Worm (Caenorhabditis elegans): Measurements from ENCODE around the gene npp-21.

Gene npp-21

DNA sequence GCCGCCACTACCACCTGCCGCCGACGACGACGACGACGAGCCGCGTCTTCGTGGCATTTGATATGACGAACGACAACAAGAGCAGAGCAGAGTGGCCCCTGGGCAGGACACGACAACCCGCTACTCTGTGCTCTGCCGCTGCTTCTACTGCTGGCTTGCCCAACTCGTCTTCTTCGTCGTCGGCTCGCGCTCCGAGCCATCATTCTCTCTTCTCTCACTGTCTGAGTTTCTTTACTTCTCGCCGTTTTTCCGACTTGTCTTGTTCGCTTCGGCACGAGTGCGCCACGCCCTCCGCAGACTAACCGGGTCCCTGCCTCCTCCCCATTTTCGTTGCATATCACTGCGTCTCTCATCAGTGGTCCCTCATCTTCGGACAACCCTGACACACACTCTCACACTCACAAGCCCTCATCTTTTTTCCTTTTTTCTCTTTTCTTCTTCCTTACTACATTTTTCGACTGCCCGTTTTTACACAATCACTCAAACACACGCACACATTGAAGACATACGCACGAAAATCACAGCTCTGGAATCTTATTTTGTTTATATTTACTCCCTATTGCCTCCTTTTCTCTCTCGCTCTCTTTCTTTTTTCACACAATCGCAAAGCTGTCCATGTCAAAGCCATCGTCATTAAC, 42.7 kb downstream of the npp-21 start (continued):
- TF ChIP-seq snpc-1.2 (GFP tag; IDR thresholded peaks at IDR 0.05) (no peak), vab-7 (GFP tag; IDR thresholded peaks at IDR 0.05) (peak; percentile 31; the same call in 1 of the 2 replicates), nhr-77 (tag; optimal IDR thresholded peaks at IDR 0.05) (no peak), lin-13 (GFP tag; optimal IDR thresholded peaks at IDR 0.05) (no peak), unc-130 (GFP tag; optimal IDR thresholded peaks at IDR 0.05) (no peak), mxl-2 (GFP tag; conservative IDR thresholded peaks at IDR 0.05) (no peak), hlh-30 (tag; optimal IDR thresholded peaks at IDR 0.05; ENCODE audit: insufficient read depth) (peak; percentile 78), pha-4 (GFP tag; IDR thresholded peaks at IDR 0.05) (no peak), pha-4 (tag; optimal IDR thresholded peaks at IDR 0.05) (no peak), ZK546.5 (tag; optimal IDR thresholded peaks at IDR 0.05) (no peak), gei-8 (GFP tag; optimal IDR thresholded peaks at IDR 0.05) (no peak), mxl-3 (GFP tag; optimal IDR thresholded peaks at IDR 0.05) (peak; percentile 28), F37D6.2 (tag; optimal IDR thresholded peaks at IDR 0.05) (peak; percentile 51), aha-1 (tag) (peak; percentile 85), egl-43 (GFP tag; IDR thresholded peaks at IDR 0.05) (peak; percentile 79), F49E8.2 (tag; optimal IDR thresholded peaks at IDR 0.05; ENCODE audit: borderline replicate concordance) (no peak), ztf-11 (tag; optimal IDR thresholded peaks at IDR 0.05) (no peak), nhr-42 (GFP tag; IDR thresholded peaks at IDR 0.05) (no peak)

DNA sequence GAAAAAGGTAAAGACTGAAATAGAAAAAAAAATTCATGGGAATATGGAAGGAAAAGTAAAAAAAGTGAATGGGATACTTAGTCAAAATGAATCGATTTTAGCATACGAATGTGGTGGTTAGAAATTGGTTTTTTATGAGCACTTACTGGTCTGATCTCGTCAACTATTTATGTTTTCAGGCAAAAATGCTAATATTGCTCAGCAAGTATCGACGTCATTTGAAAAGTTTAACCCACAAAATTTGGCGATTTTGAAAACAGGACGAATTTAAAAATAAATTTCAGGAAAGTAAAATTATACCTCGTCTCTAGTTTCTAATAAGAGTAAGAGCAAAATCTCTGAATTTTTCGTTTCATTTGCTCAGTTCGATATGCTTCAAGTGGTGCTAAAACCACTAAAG, 43.8 kb downstream of the npp-21 start:
- peak; percentile 60 for TF ChIP-seq aha-1 (tag)
- TF ChIP-seq pha-4 (GFP tag; IDR thresholded peaks at IDR 0.05), result no peak
- TF ChIP-seq pha-4 (tag; optimal IDR thresholded peaks at IDR 0.05), result no peak

DNA sequence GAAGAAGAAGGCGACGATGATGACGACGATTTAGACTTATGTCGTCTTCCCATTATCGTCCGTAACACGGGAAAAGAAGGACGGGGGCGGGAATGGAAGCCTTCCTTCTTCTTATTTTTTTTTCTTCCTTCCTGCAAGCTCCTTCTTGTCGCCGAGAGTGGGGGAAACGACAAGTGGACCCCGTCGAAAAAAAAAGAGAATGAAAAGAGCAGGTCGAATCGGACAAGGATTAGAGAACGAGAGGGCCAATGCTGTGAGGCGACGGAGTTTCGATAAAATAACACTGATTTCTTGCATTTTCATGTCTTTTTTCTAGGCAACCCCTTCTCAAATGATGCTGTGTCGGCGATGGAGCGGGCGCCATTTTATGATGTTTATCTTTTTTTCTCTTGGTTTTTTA, 51.7 kb downstream of the npp-21 start, which contains the start of gene pde-4:
Gene pde-4, minus strand, starts transcription at position 76 of the 400 bp plus-strand sequence.
- TF ChIP-seq snpc-1.2 (GFP tag; IDR thresholded peaks at IDR 0.05) (no peak), hmg-1.1 (GFP tag; IDR thresholded peaks at IDR 0.05) (0 out of 2 replicates have a peak, but pooled peaks have one; percentile 16), lim-7 (GFP tag; IDR thresholded peaks at IDR 0.05) (no peak), F44E2.7 (GFP tag; IDR thresholded peaks at IDR 0.05) (no peak), unc-62 (GFP tag; optimal IDR thresholded peaks at IDR 0.05 in 1 of 2) (peak in 1 of 2 experiments; percentile 94), unc-62 (tag; optimal IDR thresholded peaks at IDR 0.05) (no peak)
